Worm (Caenorhabditis elegans): Measurements from ENCODE around the gene ZK418.2.
A peak's percentile ranks its signal among the peaks of the same experiment; 100 is the strongest.

The ZK418.2 gene

ce11 chrIII:7087691-7088323, 3.3 kb upstream of the ZK418.2 start, which contains the start of gene fubl-2 (continued):
- TF ChIP-seq pax-3 (tag; optimal IDR thresholded peaks at IDR 0.05), result peak; percentile 62
- TF ChIP-seq nhr-71 (tag; optimal IDR thresholded peaks at IDR 0.05), result peak; percentile 83
- TF ChIP-seq swsn-7 (tag; optimal IDR thresholded peaks at IDR 0.05), result peak; percentile 66
- TF ChIP-seq nhr-47 (tag; optimal IDR thresholded peaks at IDR 0.05), result peak; percentile 76
- peak; percentile 73 to 74 for TF ChIP-seq efl-1 (optimal IDR thresholded peaks at IDR 0.05)
- peak in 1 of 2 experiments; percentile 51 for TF ChIP-seq efl-1 (GFP tag; optimal IDR thresholded peaks at IDR 0.05 in 1 of 2)
- TF ChIP-seq lin-35 (GFP tag; optimal IDR thresholded peaks at IDR 0.05), result peak; percentile 53 to 69
- TF ChIP-seq mep-1 (tag; optimal IDR thresholded peaks at IDR 0.05), result peak; percentile 51
- TF ChIP-seq F16B12.6 (tag; optimal IDR thresholded peaks at IDR 0.05), result peak; percentile 0
- TF ChIP-seq ceh-82 (tag; optimal IDR thresholded peaks at IDR 0.05), result peak; percentile 12 to 45 (median 20)
- peak; percentile 65 for TF ChIP-seq fkh-8 (tag; optimal IDR thresholded peaks at IDR 0.05)
- no peak for TF ChIP-seq elt-2 (tag; optimal IDR thresholded peaks at IDR 0.05)
- peak; percentile 53 to 71 (median 54) for TF ChIP-seq dpl-1 (GFP tag; optimal IDR thresholded peaks at IDR 0.05)
- peak; percentile 43 for TF ChIP-seq C16A3.4 (tag; optimal IDR thresholded peaks at IDR 0.05)
- TF ChIP-seq lin-15B (tag; optimal IDR thresholded peaks at IDR 0.05), result peak; percentile 66
- no peak for TF ChIP-seq pag-3 (tag; optimal IDR thresholded peaks at IDR 0.05; ENCODE audit: borderline replicate concordance, insufficient read depth)
- peak; percentile 67 for TF ChIP-seq tbx-2 (tag; optimal IDR thresholded peaks at IDR 0.05)
- TF ChIP-seq xbp-1 (tag; optimal IDR thresholded peaks at IDR 0.05), result peak; percentile 74
- TF ChIP-seq vab-15 (tag; optimal IDR thresholded peaks at IDR 0.05), result peak; percentile 51
- peak; percentile 74 for TF ChIP-seq nhr-20 (tag; optimal IDR thresholded peaks at IDR 0.05)
- no peak for TF ChIP-seq aha-1 (tag; optimal IDR thresholded peaks at IDR 0.05)
- TF ChIP-seq skn-1 (tag; optimal IDR thresholded peaks at IDR 0.05), result peak; percentile 6
- TF ChIP-seq sox-4 (tag; optimal IDR thresholded peaks at IDR 0.05), result peak; percentile 67
- TF ChIP-seq mdl-1 (tag; optimal IDR thresholded peaks at IDR 0.05), result no peak
- TF ChIP-seq nhr-84 (tag; optimal IDR thresholded peaks at IDR 0.05), result no peak
- TF ChIP-seq fkh-4 (tag; optimal IDR thresholded peaks at IDR 0.05; ENCODE audit: borderline replicate concordance), result peak; percentile 54
- peak; percentile 76 to 77 for TF ChIP-seq lsy-2 (tag; optimal IDR thresholded peaks at IDR 0.05)
- no peak for TF ChIP-seq unc-30 (tag; optimal IDR thresholded peaks at IDR 0.05)
- TF ChIP-seq dsc-1 (tag; optimal IDR thresholded peaks at IDR 0.05), result peak; percentile 79
- peak; percentile 46 for TF ChIP-seq isw-1 (GFP tag; IDR thresholded peaks at IDR 0.05)
- TF ChIP-seq egl-13 (tag; optimal IDR thresholded peaks at IDR 0.05), result peak; percentile 73
- no peak for TF ChIP-seq efl-3 (GFP tag; optimal IDR thresholded peaks at IDR 0.05)
- peak; percentile 43 for TF ChIP-seq unc-86 (tag; optimal IDR thresholded peaks at IDR 0.05)
- TF ChIP-seq Y116A8C.19 (tag; optimal IDR thresholded peaks at IDR 0.05; ENCODE audit: borderline replicate concordance), result no peak
- no peak for TF ChIP-seq zip-4 (GFP tag; optimal IDR thresholded peaks at IDR 0.05)
- TF ChIP-seq C04F5.9 (tag; optimal IDR thresholded peaks at IDR 0.05), result peak; percentile 45
- TF ChIP-seq alr-1 (tag; optimal IDR thresholded peaks at IDR 0.05; ENCODE audit: borderline replicate concordance), result no peak
- TF ChIP-seq mab-9 (GFP tag; IDR thresholded peaks at IDR 0.05), result no peak
- TF ChIP-seq nhr-85 (tag), result peak; percentile 87
- peak; percentile 34 for TF ChIP-seq blmp-1 (tag; optimal IDR thresholded peaks at IDR 0.05)
- TF ChIP-seq nhr-90 (tag; optimal IDR thresholded peaks at IDR 0.05; ENCODE audit: poor library complexity), result peak; percentile 72
- TF ChIP-seq irx-1 (tag; optimal IDR thresholded peaks at IDR 0.05), result peak; percentile 51

DNA sequence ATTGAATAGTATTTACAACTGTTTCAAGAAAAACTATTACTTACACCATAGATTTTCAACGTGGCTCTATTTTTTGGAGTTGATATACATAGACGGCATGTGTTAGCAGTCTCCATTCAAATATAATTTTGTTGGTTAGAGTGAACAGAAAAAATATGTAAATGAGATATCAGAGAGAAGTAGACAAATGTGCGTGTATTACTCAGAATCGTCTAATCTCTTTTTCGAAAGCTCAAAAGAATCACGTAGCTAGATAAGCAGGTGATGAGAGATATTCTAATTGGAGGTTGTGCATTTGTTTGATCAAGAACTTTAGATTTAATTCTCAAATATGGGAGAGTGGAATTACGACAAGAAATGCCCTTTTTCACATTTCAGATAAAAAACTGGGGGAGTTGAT, 597 bp upstream of the ZK418.2 start, which contains the start of gene ZK418.10:
ZK418.10 (minus strand) TSS at position 148 of the 400 bp plus-strand sequence.
- TF ChIP-seq nhr-90 (tag; optimal IDR thresholded peaks at IDR 0.05; ENCODE audit: poor library complexity) (no peak), fkh-8 (tag; optimal IDR thresholded peaks at IDR 0.05) (peak; percentile 91), lin-15B (tag; optimal IDR thresholded peaks at IDR 0.05) (no peak), zag-1 (tag; optimal IDR thresholded peaks at IDR 0.05) (no peak), nhr-11 (tag; optimal IDR thresholded peaks at IDR 0.05) (no peak), ceh-88 (GFP tag; IDR thresholded peaks at IDR 0.05) (no peak), sox-4 (tag; optimal IDR thresholded peaks at IDR 0.05) (peak; percentile 68), dsc-1 (tag; optimal IDR thresholded peaks at IDR 0.05) (peak; percentile 97), unc-86 (tag; optimal IDR thresholded peaks at IDR 0.05) (no peak), nhr-76 (tag; optimal IDR thresholded peaks at IDR 0.05) (no peak), jun-1 (tag; optimal IDR thresholded peaks at IDR 0.05) (no peak), pax-3 (tag; optimal IDR thresholded peaks at IDR 0.05) (peak; percentile 45), aha-1 (tag; optimal IDR thresholded peaks at IDR 0.05) (no peak), vab-15 (tag; optimal IDR thresholded peaks at IDR 0.05) (no peak), lin-35 (GFP tag; optimal IDR thresholded peaks at IDR 0.05) (no peak), nhr-28 (tag; optimal IDR thresholded peaks at IDR 0.05) (no peak), efl-1 (optimal IDR thresholded peaks at IDR 0.05) (no peak), efl-1 (GFP tag; optimal IDR thresholded peaks at IDR 0.05 in 1 of 2) (peak in 1 of 2 experiments; percentile 45), unc-62 (GFP tag; optimal IDR thresholded peaks at IDR 0.05) (no peak), nhr-84 (tag; optimal IDR thresholded peaks at IDR 0.05) (no peak), tbx-2 (tag; optimal IDR thresholded peaks at IDR 0.05) (no peak), unc-30 (tag; optimal IDR thresholded peaks at IDR 0.05) (no peak), alr-1 (tag; optimal IDR thresholded peaks at IDR 0.05; ENCODE audit: borderline replicate concordance) (no peak), hlh-17 (GFP tag; optimal IDR thresholded peaks at IDR 0.05; ENCODE audit: borderline replicate concordance) (no peak)
